Worm (Caenorhabditis elegans) whole organism, L3 larva: ENCODE results near the gene Y22D7AR.14.

Experiments
- nhr-12 ChIP-seq: fragments of 150-350 bp; optimal IDR thresholded peaks from 2 replicates; lab custom pipeline; 2014; ENCODE audit warnings: missing biosample characterization, missing genetic modification characterization
- nhr-25 ChIP-seq: sonication (generic microtip); optimal IDR thresholded peaks from 2 replicates; lab custom pipeline; 2017; ENCODE audit warnings: missing biosample characterization, missing genetic modification characterization

- no peak for TF ChIP-seq nhr-25
- no peak for TF ChIP-seq nhr-12 (tag; lab: Kevin White, UChicago)
Measured at ce11 chrIII:1733412-1733811, 43.6 kb upstream of the Y22D7AR.14 start.
